Fruit fly (Drosophila melanogaster) whole organism, adult: ENCODE results near the gene stnB.

Source experiments
- CG11617 ChIP-seq: fragments of 200-800 bp; sonication (Bioruptor generic); optimal IDR thresholded peaks from 2 replicates; lab custom pipeline; 2017; ENCODE audit warnings: mild to moderate bottlenecking, missing biosample characterization, missing genetic modification reagents, missing genetic modification characterization
- CG12768 ChIP-seq: fragments of 200-800 bp; sonication (Bioruptor generic); optimal IDR thresholded peaks from 2 replicates; lab custom pipeline; 2017; ENCODE audit warnings: missing biosample characterization, missing genetic modification characterization, mild to moderate bottlenecking, moderate library complexity, missing genetic modification reagents
- CG14711 ChIP-seq: fragments of 200-800 bp; sonication (Bioruptor generic); optimal IDR thresholded peaks from 2 replicates; lab custom pipeline; 2018; ENCODE audit warnings: missing biosample characterization, mild to moderate bottlenecking, missing genetic modification characterization, moderate library complexity
- CG1620 ChIP-seq: fragments of 200-800 bp; sonication (Bioruptor generic); optimal IDR thresholded peaks from 2 replicates; lab custom pipeline; 2016; ENCODE audit warnings: missing biosample characterization, missing genetic modification characterization
- CG33017 ChIP-seq: fragments of 200-800 bp; sonication (Bioruptor generic); optimal IDR thresholded peaks from 2 replicates; lab custom pipeline; 2018; ENCODE audit warnings: missing biosample characterization, mild to moderate bottlenecking, missing genetic modification characterization, moderate library complexity
- CG5204 ChIP-seq: fragments of 200-800 bp; sonication (Bioruptor generic); optimal IDR thresholded peaks from 2 replicates; lab custom pipeline; 2016; ENCODE audit warnings: missing biosample characterization, missing genetic modification characterization
- CG7045 ChIP-seq: fragments of 200-800 bp; sonication (Bioruptor generic); optimal IDR thresholded peaks from 2 replicates; lab custom pipeline; 2017; ENCODE audit warnings: missing biosample characterization, mild to moderate bottlenecking, missing genetic modification characterization
- CG7101 ChIP-seq: fragments of 200-800 bp; sonication (Bioruptor generic); optimal IDR thresholded peaks from 2 replicates; lab custom pipeline; 2018; ENCODE audit warnings: missing biosample characterization, mild to moderate bottlenecking, missing genetic modification characterization, moderate library complexity
- Clk ChIP-seq: fragments of 200-800 bp; sonication (Bioruptor generic); optimal IDR thresholded peaks from 2 replicates; lab custom pipeline; 2017; ENCODE audit warnings: missing biosample characterization, missing genetic modification characterization
- Crg-1 ChIP-seq: fragments of 200-800 bp; sonication (Bioruptor generic); optimal IDR thresholded peaks from 2 replicates; lab custom pipeline; 2016; ENCODE audit warnings: missing biosample characterization, missing genetic modification characterization
- Hr96 ChIP-seq: fragments of 200-800 bp; sonication (Bioruptor generic); optimal IDR thresholded peaks from 2 replicates; lab custom pipeline; 2016; ENCODE audit warnings: missing biosample characterization, missing genetic modification characterization
- Mnt ChIP-seq: fragments of 200-800 bp; sonication (Bioruptor generic); optimal IDR thresholded peaks from 2 replicates; lab custom pipeline; 2016; ENCODE audit warnings: missing biosample characterization, mild to moderate bottlenecking, missing genetic modification characterization
- bab1 ChIP-seq: fragments of 200-800 bp; sonication (Bioruptor generic); optimal IDR thresholded peaks from 3 replicates; lab custom pipeline; 2019; ENCODE audit warnings: missing biosample characterization, mild to moderate bottlenecking, missing genetic modification characterization, moderate library complexity
- cic ChIP-seq: fragments of 200-800 bp; sonication (Bioruptor generic); optimal IDR thresholded peaks from 2 replicates; lab custom pipeline; 2017; ENCODE audit warnings: missing biosample characterization, mild to moderate bottlenecking, missing genetic modification characterization, moderate library complexity
- cnc ChIP-seq, 2 experiments: fragments of >200 bp; optimal IDR thresholded peaks; 2 replicates each; lab custom pipeline; 2017
- kay ChIP-seq: fragments of 200-800 bp; sonication (Bioruptor generic); peaks from one replicate; lab custom pipeline; 2016; ENCODE audit warnings: missing biosample characterization, missing genetic modification characterization, borderline replicate concordance
- ovo ChIP-seq: fragments of 200-800 bp; sonication (Bioruptor generic); optimal IDR thresholded peaks from 2 replicates; lab custom pipeline; 2016; ENCODE audit warnings: missing biosample characterization, missing genetic modification characterization
- pad ChIP-seq: fragments of 200-800 bp; sonication (Bioruptor generic); optimal IDR thresholded peaks from 3 replicates; lab custom pipeline; 2017; ENCODE audit warnings: missing biosample characterization, missing genetic modification characterization, mild to moderate bottlenecking, moderate library complexity, missing genetic modification reagents
- tj ChIP-seq: fragments of 200-800 bp; sonication (Bioruptor generic); optimal IDR thresholded peaks from 3 replicates; lab custom pipeline; 2017; ENCODE audit warnings: missing biosample characterization, mild to moderate bottlenecking, missing genetic modification characterization, moderate library complexity
- toe ChIP-seq: fragments of 200-800 bp; sonication (Bioruptor generic); optimal IDR thresholded peaks from 2 replicates; lab custom pipeline; 2016; ENCODE audit warnings: missing biosample characterization, missing genetic modification characterization

The stnB gene

DNA sequence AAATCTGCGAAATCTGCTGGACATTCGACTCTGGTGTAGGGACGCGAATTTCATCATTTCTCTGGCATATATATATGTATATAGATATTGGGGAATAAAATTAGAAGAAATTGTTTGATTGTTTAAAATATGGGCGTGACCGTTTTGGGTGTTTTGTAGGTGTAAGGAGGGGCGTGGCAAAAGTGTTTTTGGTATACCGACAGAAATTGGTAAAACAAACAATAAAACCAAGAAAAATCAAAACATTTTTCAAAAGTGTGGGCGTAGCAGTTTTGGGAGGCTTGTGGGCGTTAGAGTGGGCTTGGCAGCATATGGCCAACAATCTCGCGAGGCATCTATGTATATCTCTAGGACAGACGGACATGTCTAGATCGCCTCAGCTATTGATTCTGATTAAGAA is 6.8 kb upstream of the stnB start, which contains the start of gene FucTC:
Gene FucTC, minus strand, starts transcription at position 101 of the 400 bp plus-strand sequence.
- TF ChIP-seq cic (GFP tag; lab: Kevin White, UChicago) = no peak
- no peak for TF ChIP-seq CG12768 (GFP tag; lab: Kevin White, UChicago)
- TF ChIP-seq tj (GFP tag; lab: Kevin White, UChicago) = no peak
- TF ChIP-seq CG7101 (tag; lab: Kevin White, UChicago) = no peak
- TF ChIP-seq Hr96 (GFP tag; lab: Kevin White, UChicago) = no peak
- no peak for TF ChIP-seq pad (GFP tag; lab: Kevin White, UChicago)
- TF ChIP-seq cnc (optimal IDR thresholded peaks at IDR 0.05; lab: Kevin White, UChicago) = no peak
- TF ChIP-seq bab1 (GFP tag; lab: Kevin White, UChicago) = no peak
- TF ChIP-seq CG1620 (GFP tag; lab: Kevin White, UChicago) = no peak
- TF ChIP-seq Mnt (GFP tag; lab: Kevin White, UChicago) = no peak
- TF ChIP-seq CG14711 (tag; lab: Kevin White, UChicago) = no peak
- TF ChIP-seq Clk (GFP tag; lab: Kevin White, UChicago) = no peak
- no peak for TF ChIP-seq CG7045 (GFP tag; lab: Kevin White, UChicago)
- no peak for TF ChIP-seq CG5204 (GFP tag; lab: Kevin White, UChicago)

DNA sequence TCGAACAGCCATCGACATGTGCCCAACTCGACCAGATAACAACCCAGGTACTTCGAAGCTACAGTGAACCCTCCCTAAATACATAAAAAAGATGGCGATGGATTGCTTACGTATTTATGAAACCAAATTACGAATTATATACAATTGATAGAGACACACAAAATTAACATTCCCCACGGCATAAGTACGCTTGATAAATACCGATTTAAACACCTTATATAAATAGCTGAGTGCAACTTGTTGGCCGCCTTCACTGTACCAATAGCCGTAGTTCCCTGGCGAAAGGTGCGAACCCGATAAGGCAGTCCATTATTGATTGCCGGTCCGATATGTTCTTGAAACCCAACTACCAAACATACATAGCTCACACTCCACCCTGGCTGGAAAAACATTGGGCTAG is 6.2 kb upstream of the stnB start:
- TF ChIP-seq Mnt (GFP tag; lab: Kevin White, UChicago) (peak; percentile 40), CG7101 (tag; lab: Kevin White, UChicago) (peak; percentile 34), CG11617 (GFP tag; lab: Kevin White, UChicago) (peak; percentile 23), tj (GFP tag; lab: Kevin White, UChicago) (no peak), Hr96 (GFP tag; lab: Kevin White, UChicago) (peak; percentile 55), kay (GFP tag; lab: Kevin White, UChicago) (no peak), CG5204 (GFP tag; lab: Kevin White, UChicago) (no peak), CG14711 (tag; lab: Kevin White, UChicago) (peak; percentile 1)

DNA sequence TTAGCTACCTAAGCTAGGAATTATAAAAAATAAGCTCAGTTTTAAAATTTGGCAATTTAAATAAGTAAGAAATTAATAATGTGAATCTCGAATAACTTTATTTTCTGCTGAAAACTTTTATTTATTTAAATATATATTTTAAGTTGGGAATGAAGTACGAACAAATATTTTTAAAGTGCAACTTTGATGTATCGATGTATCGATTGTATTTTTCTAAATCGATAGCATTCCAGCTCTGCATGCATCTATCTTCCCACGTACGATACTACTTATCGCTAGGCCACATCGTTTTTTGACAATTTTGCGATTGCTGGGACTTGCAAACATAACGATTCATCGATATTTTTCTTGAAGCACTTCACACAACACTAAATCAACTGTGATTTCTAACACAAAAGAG is 3.0 kb upstream of the stnB start:
- TF ChIP-seq toe (GFP tag; lab: Kevin White, UChicago) (peak; percentile 15), bab1 (GFP tag; lab: Kevin White, UChicago) (no peak)

DNA sequence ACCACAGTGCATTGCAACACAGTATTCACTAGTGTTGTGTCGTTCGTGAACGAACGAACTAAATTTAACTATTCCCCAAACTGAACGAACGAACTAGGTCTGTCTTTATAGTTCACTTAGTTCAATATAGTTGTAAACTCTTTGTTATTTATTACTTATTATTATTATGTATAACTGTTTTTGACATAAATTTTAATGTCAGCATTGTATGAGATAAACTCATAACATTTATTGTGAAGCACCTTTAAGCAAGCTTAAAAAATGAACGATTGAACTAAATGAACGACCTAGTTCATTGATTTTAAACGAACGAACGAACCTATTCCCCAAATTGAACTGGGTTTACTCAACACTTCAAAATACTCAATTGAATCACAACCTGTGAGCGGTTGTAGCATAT is 2.5 kb upstream of the stnB start:
- TF ChIP-seq tj (GFP tag; lab: Kevin White, UChicago) (no peak), cnc (optimal IDR thresholded peaks at IDR 0.05; lab: Kevin White, UChicago) (no peak), CG7045 (GFP tag; lab: Kevin White, UChicago) (no peak), cic (GFP tag; lab: Kevin White, UChicago) (no peak), CG14711 (tag; lab: Kevin White, UChicago) (no peak), ovo (GFP tag; lab: Kevin White, UChicago) (no peak), CG7101 (tag; lab: Kevin White, UChicago) (no peak), CG1620 (GFP tag; lab: Kevin White, UChicago) (no peak), Mnt (GFP tag; lab: Kevin White, UChicago) (no peak), Clk (GFP tag; lab: Kevin White, UChicago) (no peak), toe (GFP tag; lab: Kevin White, UChicago) (no peak)

DNA sequence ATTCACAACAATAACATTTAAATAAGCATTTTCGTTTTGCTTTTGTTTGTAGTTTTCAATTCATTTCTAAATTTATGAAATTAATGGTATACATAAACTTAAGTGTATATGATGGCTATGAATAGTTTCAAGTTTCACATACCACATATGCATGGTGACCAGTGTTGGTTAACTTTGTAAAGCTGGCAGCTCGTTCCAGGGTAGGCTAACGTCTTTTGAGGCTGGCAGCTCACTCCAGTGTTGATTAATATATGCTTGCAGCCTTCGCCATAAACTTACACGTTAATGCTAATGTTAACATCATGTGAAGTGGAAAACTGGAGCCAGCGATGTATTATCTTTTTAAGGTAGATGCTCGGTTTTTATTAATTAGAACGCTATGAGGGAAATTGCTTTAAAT is 22.9 kb downstream of the stnB start:
- TF ChIP-seq cic (GFP tag; lab: Kevin White, UChicago) = no peak
- TF ChIP-seq Clk (GFP tag; lab: Kevin White, UChicago) = no peak
- no peak for TF ChIP-seq Crg-1 (GFP tag; lab: Kevin White, UChicago)
- TF ChIP-seq CG5204 (GFP tag; lab: Kevin White, UChicago) = no peak
- TF ChIP-seq Hr96 (GFP tag; lab: Kevin White, UChicago) = no peak
- TF ChIP-seq kay (GFP tag; lab: Kevin White, UChicago) = no peak
- no peak for TF ChIP-seq pad (GFP tag; lab: Kevin White, UChicago)
- TF ChIP-seq cnc (optimal IDR thresholded peaks at IDR 0.05; lab: Kevin White, UChicago) = no peak
- TF ChIP-seq tj (GFP tag; lab: Kevin White, UChicago) = no peak
- TF ChIP-seq CG7045 (GFP tag; lab: Kevin White, UChicago) = no peak
- TF ChIP-seq ovo (GFP tag; lab: Kevin White, UChicago) = no peak
- no peak for TF ChIP-seq CG12768 (GFP tag; lab: Kevin White, UChicago)
- no peak for TF ChIP-seq CG7101 (tag; lab: Kevin White, UChicago)
- TF ChIP-seq bab1 (GFP tag; lab: Kevin White, UChicago) = no peak
- no peak for TF ChIP-seq CG33017 (tag; lab: Kevin White, UChicago)
- TF ChIP-seq CG14711 (tag; lab: Kevin White, UChicago) = no peak
- no peak for TF ChIP-seq CG11617 (GFP tag; lab: Kevin White, UChicago)
- no peak for TF ChIP-seq CG1620 (GFP tag; lab: Kevin White, UChicago)
- TF ChIP-seq toe (GFP tag; lab: Kevin White, UChicago) = no peak

DNA sequence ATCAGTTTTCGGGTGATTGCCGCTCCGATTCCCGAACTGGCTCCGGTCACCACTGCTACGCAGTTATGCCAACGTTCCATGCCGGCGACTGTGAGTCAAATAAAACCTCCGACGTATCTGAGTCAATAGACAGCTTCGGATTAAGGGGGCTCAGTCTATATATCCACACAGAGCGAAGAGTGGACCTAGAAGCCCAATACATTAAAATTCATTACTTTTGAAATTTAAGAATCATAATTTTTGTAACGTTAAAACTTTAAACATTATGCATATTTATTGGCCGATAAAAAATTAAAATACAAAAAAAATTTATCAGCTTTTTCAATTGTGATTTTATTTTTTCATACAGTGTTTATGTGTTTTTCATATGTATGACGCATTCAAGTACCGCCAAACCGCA is 42.2 kb downstream of the stnB start, which contains the start of gene CG40485:
Gene CG40485, minus strand, starts transcription at position 101 of the 400 bp plus-strand sequence.
- TF ChIP-seq tj (GFP tag; lab: Kevin White, UChicago) = no peak
- TF ChIP-seq CG14711 (tag; lab: Kevin White, UChicago) = no peak
- TF ChIP-seq CG12768 (GFP tag; lab: Kevin White, UChicago) = no peak
- no peak for TF ChIP-seq CG33017 (tag; lab: Kevin White, UChicago)
- TF ChIP-seq CG11617 (GFP tag; lab: Kevin White, UChicago) = no peak
- no peak for TF ChIP-seq ovo (GFP tag; lab: Kevin White, UChicago)
- no peak for TF ChIP-seq Hr96 (GFP tag; lab: Kevin White, UChicago)
- no peak for TF ChIP-seq kay (GFP tag; lab: Kevin White, UChicago)
- TF ChIP-seq bab1 (GFP tag; lab: Kevin White, UChicago) = no peak
- no peak for TF ChIP-seq toe (GFP tag; lab: Kevin White, UChicago)
- no peak for TF ChIP-seq cic (GFP tag; lab: Kevin White, UChicago)
- no peak for TF ChIP-seq CG7045 (GFP tag; lab: Kevin White, UChicago)
- no peak for TF ChIP-seq CG5204 (GFP tag; lab: Kevin White, UChicago)
- TF ChIP-seq cnc (optimal IDR thresholded peaks at IDR 0.05; lab: Kevin White, UChicago) = no peak
